Fruit fly (Drosophila melanogaster) whole organism, embryonic: ENCODE measurements around the gene AMPdeam.

Experiments
- Ada2b ChIP-seq: fragments of 200-800 bp; sonication (Bioruptor generic); IDR thresholded peaks from 2 replicates; pipeline ENCODE4 v1.3.6; 2022; ENCODE audit warnings: missing biosample characterization, missing genetic modification characterization
- Awh ChIP-seq: fragments of 200-800 bp; sonication (Bioruptor generic); IDR thresholded peaks from 2 replicates; pipeline ENCODE4, ENCODE4 v1.3.6; 2022; ENCODE audit warnings: missing biosample characterization, missing genetic modification characterization
- BtbVII ChIP-seq: fragments of 200-800 bp; sonication (Bioruptor generic); optimal IDR thresholded peaks from 3 replicates; lab custom pipeline; 2017; ENCODE audit warnings: missing biosample characterization, mild to moderate bottlenecking, missing genetic modification characterization
- CG10959 ChIP-seq: fragments of 200-800 bp; sonication (Bioruptor generic); IDR thresholded peaks from 2 replicates; pipeline ENCODE4 v1.3.6; 2022; ENCODE audit warnings: missing biosample characterization, missing genetic modification characterization
- CG12219 ChIP-seq: fragments of 200-800 bp; sonication (Bioruptor generic); optimal IDR thresholded peaks from 3 replicates; lab custom pipeline; 2018; ENCODE audit warnings: missing biosample characterization, mild to moderate bottlenecking, missing genetic modification characterization
- CG14710 ChIP-seq: fragments of 200-800 bp; sonication (Bioruptor generic); optimal IDR thresholded peaks from 3 replicates; lab custom pipeline; 2019; ENCODE audit warnings: missing biosample characterization, mild to moderate bottlenecking, missing genetic modification characterization, moderate library complexity
- CG15011 ChIP-seq: fragments of 200-800 bp; sonication (Bioruptor generic); optimal IDR thresholded peaks from 3 replicates; lab custom pipeline; 2018; ENCODE audit warnings: missing biosample characterization, mild to moderate bottlenecking, missing genetic modification characterization
- CG16815 ChIP-seq: fragments of 200-800 bp; sonication (Bioruptor generic); optimal IDR thresholded peaks from 3 replicates; lab custom pipeline; 2017; ENCODE audit warnings: missing biosample characterization, mild to moderate bottlenecking, missing genetic modification characterization
- CG17359 ChIP-seq: fragments of 200-800 bp; sonication (Bioruptor generic); optimal IDR thresholded peaks from 3 replicates; lab custom pipeline; 2018; ENCODE audit warnings: missing biosample characterization, mild to moderate bottlenecking, missing genetic modification characterization, moderate library complexity
- CG18619 ChIP-seq: fragments of 200-800 bp; sonication (Bioruptor generic); optimal IDR thresholded peaks from 3 replicates; lab custom pipeline; 2017; ENCODE audit warnings: missing biosample characterization, mild to moderate bottlenecking, missing genetic modification characterization
- CG2116 ChIP-seq: fragments of 200-800 bp; sonication (Bioruptor generic); optimal IDR thresholded peaks from 3 replicates; lab custom pipeline; 2018; ENCODE audit warnings: missing biosample characterization, mild to moderate bottlenecking, missing genetic modification characterization
- CG2678 ChIP-seq: fragments of 200-800 bp; sonication (Bioruptor generic); optimal IDR thresholded peaks from 3 replicates; lab custom pipeline; 2019; ENCODE audit warnings: missing biosample characterization, mild to moderate bottlenecking, missing genetic modification characterization, moderate library complexity
- CG30431 ChIP-seq: fragments of 200-800 bp; sonication (Bioruptor generic); optimal IDR thresholded peaks from 2 replicates; lab custom pipeline; 2017; ENCODE audit warnings: missing biosample characterization, missing genetic modification characterization
- CG32532 ChIP-seq: fragments of 200-800 bp; sonication (Bioruptor generic); IDR thresholded peaks from 2 replicates; pipeline ENCODE4 v1.3.6; 2022; ENCODE audit warnings: missing biosample characterization, missing genetic modification characterization
- CG32772 ChIP-seq: fragments of 200-800 bp; sonication (Bioruptor generic); IDR thresholded peaks from 2 replicates; pipeline ENCODE4 v1.3.6; 2022; ENCODE audit warnings: missing biosample characterization, missing genetic modification characterization
- CG3726 ChIP-seq: fragments of 200-800 bp; sonication (Bioruptor generic); IDR thresholded peaks from 3 replicates; pipeline ENCODE4, ENCODE4 v1.3.6; 2022; ENCODE audit warnings: missing biosample characterization, missing genetic modification characterization
- CG3995 ChIP-seq: fragments of 200-800 bp; sonication (Bioruptor generic); optimal IDR thresholded peaks from 3 replicates; lab custom pipeline; 2016; ENCODE audit warnings: missing biosample characterization, missing genetic modification characterization
- CG7928 ChIP-seq: fragments of 200-800 bp; sonication (Bioruptor generic); optimal IDR thresholded peaks from 2 replicates; lab custom pipeline; 2017; ENCODE audit warnings: missing biosample characterization, mild to moderate bottlenecking, missing genetic modification characterization
- CG7987 ChIP-seq: fragments of 200-800 bp; sonication (Bioruptor generic); optimal IDR thresholded peaks from 2 replicates; lab custom pipeline; 2018; ENCODE audit warnings: missing biosample characterization, mild to moderate bottlenecking, missing genetic modification characterization, moderate library complexity
- CG8924 ChIP-seq: fragments of 200-800 bp; optimal IDR thresholded peaks from 3 replicates; lab custom pipeline; 2019; ENCODE audit warnings: missing biosample characterization, mild to moderate bottlenecking, missing genetic modification characterization, moderate library complexity
- CG9437 ChIP-seq: fragments of 200-800 bp; sonication (Bioruptor generic); optimal IDR thresholded peaks from 2 replicates; lab custom pipeline; 2018; ENCODE audit warnings: missing biosample characterization, mild to moderate bottlenecking, missing genetic modification characterization
- CG9797 ChIP-seq: fragments of 200-800 bp; sonication (Bioruptor generic); optimal IDR thresholded peaks from 3 replicates; lab custom pipeline; 2018; ENCODE audit warnings: missing biosample characterization, mild to moderate bottlenecking, missing genetic modification characterization
- D19A ChIP-seq: fragments of 200-800 bp; optimal IDR thresholded peaks from 3 replicates; lab custom pipeline; 2019; ENCODE audit warnings: missing biosample characterization, mild to moderate bottlenecking, missing genetic modification characterization, moderate library complexity
- Deaf1 ChIP-seq: fragments of 200-800 bp; optimal IDR thresholded peaks from 3 replicates; lab custom pipeline; 2019; ENCODE audit warnings: missing biosample characterization, mild to moderate bottlenecking, missing genetic modification characterization, moderate library complexity
- Dfd ChIP-seq, 2 experiments: fragments of >200 bp; optimal IDR thresholded peaks; 2 replicates each; lab custom pipeline; 2017; ENCODE audit warnings: missing biosample characterization in 2 of 2, missing genetic modification characterization in 2 of 2
- E2f2 ChIP-seq: fragments of 200-800 bp; sonication (Bioruptor generic); IDR thresholded peaks from 2 replicates; pipeline ENCODE4 v1.3.6; 2022; ENCODE audit warnings: missing biosample characterization, missing genetic modification characterization
- H2.0 ChIP-seq: fragments of 200-800 bp; sonication (Bioruptor generic); IDR thresholded peaks from 2 replicates; pipeline ENCODE4 v1.3.6; 2022; ENCODE audit warnings: missing biosample characterization, missing genetic modification characterization
- Hr3 ChIP-seq: fragments of 200-800 bp; sonication (Bioruptor generic); optimal IDR thresholded peaks from 3 replicates; lab custom pipeline; 2016; ENCODE audit warnings: missing biosample characterization, missing genetic modification characterization
- MTF-1 ChIP-seq: fragments of 200-800 bp; sonication (Bioruptor generic); optimal IDR thresholded peaks from 2 replicates; lab custom pipeline; 2018; ENCODE audit warnings: missing biosample characterization, mild to moderate bottlenecking, missing genetic modification characterization, borderline replicate concordance
- Mes4 ChIP-seq: fragments of 200-800 bp; sonication (Bioruptor generic); optimal IDR thresholded peaks from 2 replicates; lab custom pipeline; 2016; ENCODE audit warnings: missing biosample characterization, missing genetic modification characterization
- Oaz ChIP-seq: fragments of 200-800 bp; sonication (Bioruptor generic); IDR thresholded peaks from 2 replicates; pipeline ENCODE4 v1.3.6; 2022; ENCODE audit warnings: missing biosample characterization, missing genetic modification characterization
- Rfx ChIP-seq: fragments of 200-800 bp; sonication (Bioruptor generic); IDR thresholded peaks from 2 replicates; pipeline ENCODE4 v1.3.6; 2022; ENCODE audit warnings: missing biosample characterization, missing genetic modification characterization
- Trl ChIP-seq, 3 experiments: fragments of >200 bp in 2 of 3; fragments of 200-800 bp in 1 of 3; sonication (Bioruptor generic) in 1 of 3; optimal IDR thresholded peaks; 2 replicates in 1 of 3; 3 replicates in 2 of 3; lab custom pipeline; 2016 to 2017; ENCODE audit warnings: missing biosample characterization in 1 of 3, missing genetic modification characterization in 1 of 3
- cato ChIP-seq: fragments of 200-800 bp; sonication (Bioruptor generic); optimal IDR thresholded peaks from 2 replicates; lab custom pipeline; 2016; ENCODE audit warnings: missing biosample characterization, missing genetic modification characterization, borderline replicate concordance
- croc ChIP-seq: fragments of 200-800 bp; sonication (Bioruptor generic); conservative IDR thresholded peaks from 3 replicates; pipeline ENCODE4 v1.3.6; 2022; ENCODE audit warnings: missing biosample characterization, missing genetic modification characterization
- dpn ChIP-seq, 2 experiments: fragments of 200-800 bp; sonication (Bioruptor generic); optimal IDR thresholded peaks; 3 replicates each; lab custom pipeline; 2016; ENCODE audit warnings: missing biosample characterization in 2 of 2, missing genetic modification characterization in 2 of 2
- eyg ChIP-seq: fragments of 200-800 bp; sonication (Bioruptor generic); optimal IDR thresholded peaks from 3 replicates; lab custom pipeline; 2016; ENCODE audit warnings: missing biosample characterization, missing genetic modification characterization
- gfzf ChIP-seq: fragments of 200-800 bp; sonication (Bioruptor generic); optimal IDR thresholded peaks from 2 replicates; lab custom pipeline; 2016; ENCODE audit warnings: missing biosample characterization, mild to moderate bottlenecking, missing genetic modification characterization, moderate library complexity
- hkb ChIP-seq, 2 experiments: fragments of 200-800 bp in 1 of 2; fragments of >200 bp in 1 of 2; sonication (Bioruptor generic) in 1 of 2; IDR thresholded peaks in 1 of 2; optimal IDR thresholded peaks in 1 of 2; 2 replicates each; pipeline versions ENCODE4 v1.3.6 to Lab custom; 2017 to 2022; ENCODE audit warnings: missing biosample characterization in 1 of 2, missing genetic modification characterization in 1 of 2
- jumu ChIP-seq: fragments of 200-800 bp; sonication (Bioruptor generic); optimal IDR thresholded peaks from 3 replicates; lab custom pipeline; 2016; ENCODE audit warnings: missing biosample characterization, missing genetic modification characterization
- kay ChIP-seq: fragments of 200-800 bp; sonication (Bioruptor generic); optimal IDR thresholded peaks from 2 replicates; lab custom pipeline; 2016; ENCODE audit warnings: missing biosample characterization, missing genetic modification characterization
- maf-S ChIP-seq: fragments of 200-800 bp; sonication (Bioruptor generic); optimal IDR thresholded peaks from 2 replicates; lab custom pipeline; 2016; ENCODE audit warnings: missing biosample characterization, missing genetic modification characterization
- mirr ChIP-seq: fragments of 200-800 bp; sonication (Bioruptor generic); optimal IDR thresholded peaks from 3 replicates; lab custom pipeline; 2018; ENCODE audit warnings: missing biosample characterization, mild to moderate bottlenecking, missing genetic modification characterization
- mld ChIP-seq: fragments of 200-800 bp; sonication (Bioruptor generic); IDR thresholded peaks from 3 replicates; pipeline ENCODE4 v1.3.6; 2022; ENCODE audit warnings: missing biosample characterization, missing genetic modification characterization; ENCODE audit not compliant: partially characterized antibody
- sqz ChIP-seq: fragments of 200-800 bp; sonication (Bioruptor generic); optimal IDR thresholded peaks from 3 replicates; lab custom pipeline; 2018; ENCODE audit warnings: missing biosample characterization, mild to moderate bottlenecking, missing genetic modification characterization
- stc ChIP-seq: fragments of 200-800 bp; sonication (Bioruptor generic); IDR thresholded peaks from 2 replicates; pipeline ENCODE4 v1.3.6; 2022; ENCODE audit warnings: missing biosample characterization, missing genetic modification characterization
- tup ChIP-seq: fragments of 200-800 bp; sonication (Bioruptor generic); optimal IDR thresholded peaks from 2 replicates; lab custom pipeline; 2016; ENCODE audit warnings: missing biosample characterization, mild to moderate bottlenecking, missing genetic modification characterization, moderate library complexity
- zen ChIP-seq: fragments of 200-800 bp; sonication (Bioruptor generic); optimal IDR thresholded peaks from 3 replicates; lab custom pipeline; 2018; ENCODE audit warnings: missing biosample characterization, mild to moderate bottlenecking, missing genetic modification characterization, moderate library complexity

The AMPdeam gene

dm6 chrX:13815526-13816173 lies 30.0 kb downstream of the AMPdeam start (continued):
- peak; percentile 61 for TF ChIP-seq CG8924 (tag; lab: Kevin White, UChicago)
- no peak for TF ChIP-seq kay
- 0 out of 2 replicates have a peak, but pooled peaks have one; percentile 17 for TF ChIP-seq E2f2 (GFP tag; lab: Robert Waterston, UW)
- no peak for TF ChIP-seq MTF-1
- peak; percentile 45 for TF ChIP-seq mirr
- TF ChIP-seq sqz = peak; percentile 43
- no peak for TF ChIP-seq hkb (optimal IDR thresholded peaks at IDR 0.05; lab: Kevin White, UChicago)
- peak; percentile 67; the same call in 1 of the 2 replicates for TF ChIP-seq hkb (GFP tag; IDR thresholded peaks at IDR 0.05; lab: Robert Waterston, UW)
- peak; percentile 38 for TF ChIP-seq CG15011
- peak; percentile 55 to 70 for TF ChIP-seq dpn (GFP tag; optimal IDR thresholded peaks at IDR 0.05; lab: Kevin White, UChicago)
- TF ChIP-seq CG2678 = peak; percentile 78
- TF ChIP-seq eyg (GFP tag; lab: Kevin White, UChicago) = peak; percentile 30
- TF ChIP-seq CG9797 (GFP tag; lab: Kevin White, UChicago) = no peak
- TF ChIP-seq CG7928 (GFP tag; lab: Kevin White, UChicago) = no peak
- TF ChIP-seq Rfx = peak; percentile 43
- no peak for TF ChIP-seq tup (GFP tag; lab: Kevin White, UChicago)
- TF ChIP-seq CG16815 = peak; percentile 30
- TF ChIP-seq CG14710 (tag; lab: Kevin White, UChicago) = peak; percentile 47
- no peak for TF ChIP-seq mld (GFP tag; lab: Robert Waterston, UW)
- no peak for TF ChIP-seq maf-S (GFP tag; lab: Kevin White, UChicago)
- peak; percentile 57; the same call in 2 of the 3 replicates for TF ChIP-seq croc (GFP tag; lab: Robert Waterston, UW)
- peak; percentile 51 for TF ChIP-seq BtbVII
- 0 out of 3 replicates have a peak, but pooled peaks have one; percentile 35 for TF ChIP-seq CG3726 (GFP tag; lab: Robert Waterston, UW)
- peak; percentile 5 for TF ChIP-seq Deaf1 (tag; lab: Kevin White, UChicago)
- peak; percentile 43; the same call in 1 of the 2 replicates for TF ChIP-seq H2.0
- TF ChIP-seq jumu (GFP tag; lab: Kevin White, UChicago) = peak; percentile 59
- TF ChIP-seq gfzf (GFP tag; lab: Kevin White, UChicago) = no peak
- peak; percentile 36 for TF ChIP-seq Ada2b (GFP tag; lab: Robert Waterston, UW)
- TF ChIP-seq D19A (tag; lab: Kevin White, UChicago) = peak; percentile 55
- no peak for TF ChIP-seq Dfd (GFP tag; optimal IDR thresholded peaks at IDR 0.05; lab: Kevin White, UChicago)
- TF ChIP-seq CG17359 = peak; percentile 55
- TF ChIP-seq CG10959 (GFP tag; lab: Robert Waterston, UW) = no peak
- peak; percentile 9 for TF ChIP-seq zen
- no peak for TF ChIP-seq CG7987 (GFP tag; lab: Kevin White, UChicago)
- TF ChIP-seq stc (GFP tag; lab: Robert Waterston, UW) = peak; percentile 52; the same call in 1 of the 2 replicates
- TF ChIP-seq Hr3 (GFP tag; lab: Kevin White, UChicago) = peak; percentile 60
- peak; percentile 1 for TF ChIP-seq cato (GFP tag; lab: Kevin White, UChicago)
- peak; percentile 49 for TF ChIP-seq CG9437
- TF ChIP-seq Awh = no peak
- TF ChIP-seq CG32532 (GFP tag; lab: Robert Waterston, UW) = no peak; the same call in 1 of the 2 replicates
- TF ChIP-seq CG30431 (GFP tag; lab: Kevin White, UChicago) = peak; percentile 6
- 0 out of 2 replicates have a peak, but pooled peaks have one; percentile 29 for TF ChIP-seq Oaz
- TF ChIP-seq Mes4 (GFP tag; lab: Kevin White, UChicago) = peak; percentile 18
- no peak for TF ChIP-seq Trl (optimal IDR thresholded peaks at IDR 0.05; lab: Kevin White, UChicago)
- peak; percentile 44 for TF ChIP-seq Trl (GFP tag; optimal IDR thresholded peaks at IDR 0.05; lab: Kevin White, UChicago)
- TF ChIP-seq CG2116 (GFP tag; lab: Kevin White, UChicago) = peak; percentile 16
- TF ChIP-seq CG32772 (GFP tag; lab: Robert Waterston, UW) = peak; percentile 31; the same call in 1 of the 2 replicates
- TF ChIP-seq CG3995 (GFP tag; lab: Kevin White, UChicago) = peak; percentile 3
- TF ChIP-seq CG18619 = peak; percentile 56
- peak; percentile 60 for TF ChIP-seq CG12219
